Worm (Caenorhabditis elegans): ENCODE measurements around the gene ins-10.

The ins-10 gene

DNA sequence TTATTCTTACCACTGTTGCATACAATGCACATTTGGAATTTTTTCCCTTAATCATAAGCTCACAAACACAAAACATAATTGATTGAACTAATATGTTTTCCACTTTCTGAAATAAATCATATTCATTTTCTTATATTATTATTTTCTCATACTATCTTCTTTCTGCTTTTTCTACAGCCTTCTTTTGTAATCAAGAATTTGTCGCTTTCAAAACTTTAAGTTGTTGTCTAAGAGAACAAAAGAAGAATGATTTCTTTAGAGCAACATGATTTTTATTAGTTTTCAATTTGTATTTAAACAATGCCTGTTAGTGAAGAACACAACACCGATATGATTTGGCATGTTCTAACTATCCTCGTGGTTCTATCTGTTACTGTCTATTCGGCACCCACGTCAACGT is 50.2 kb downstream of the ins-10 start, which contains the start of gene D1086.7:
TSS of gene D1086.7 (plus strand) at position 301 of the 400 bp plus-strand sequence.
- TF ChIP-seq ceh-39 (tag; optimal IDR thresholded peaks at IDR 0.05), result no peak
